Worm (Caenorhabditis elegans) whole organism, L4/young adult: ENCODE results near the gene H01G02.4.

Experiments
- W03F9.2 ChIP-seq: fragments of 150-350 bp; optimal IDR thresholded peaks from 2 replicates; lab custom pipeline; 2014; ENCODE audit warnings: missing biosample characterization, missing genetic modification characterization
- dao-5 ChIP-seq: sonication (generic microtip); optimal IDR thresholded peaks from 2 replicates; lab custom pipeline; 2016; ENCODE audit warnings: missing genotype, missing genetic modification characterization, moderate library complexity, missing compliant biosample characterization
- him-1 ChIP-seq: sonication (generic microtip); optimal IDR thresholded peaks from 2 replicates; lab custom pipeline; 2016; ENCODE audit warnings: missing genotype, missing genetic modification reagents, missing genetic modification characterization, missing compliant biosample characterization

H01G02.4 gene

DNA sequence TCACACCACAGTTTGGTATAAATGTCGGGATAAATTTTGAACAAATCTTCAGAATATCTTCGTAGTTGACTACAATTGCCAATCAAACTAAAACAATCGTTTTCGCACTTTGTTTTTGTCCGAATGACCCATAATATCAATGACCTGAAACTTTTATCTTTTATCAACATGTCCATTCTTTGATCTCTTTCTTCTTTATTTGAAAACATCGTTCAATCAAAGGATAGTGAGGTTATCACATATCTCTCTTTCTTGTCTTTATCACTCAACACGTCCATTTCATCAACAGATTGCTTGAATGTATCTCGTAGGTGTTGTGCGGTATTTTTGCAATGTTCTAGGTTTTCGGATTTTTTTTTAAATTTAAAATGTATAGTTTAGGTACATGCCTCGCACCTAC, 6.1 kb upstream of the H01G02.4 start:
- TF ChIP-seq him-1 (tag; lab: Kevin White, UChicago) (no peak), W03F9.2 (tag; lab: Kevin White, UChicago) (no peak), dao-5 (tag; lab: Kevin White, UChicago) (no peak)

DNA sequence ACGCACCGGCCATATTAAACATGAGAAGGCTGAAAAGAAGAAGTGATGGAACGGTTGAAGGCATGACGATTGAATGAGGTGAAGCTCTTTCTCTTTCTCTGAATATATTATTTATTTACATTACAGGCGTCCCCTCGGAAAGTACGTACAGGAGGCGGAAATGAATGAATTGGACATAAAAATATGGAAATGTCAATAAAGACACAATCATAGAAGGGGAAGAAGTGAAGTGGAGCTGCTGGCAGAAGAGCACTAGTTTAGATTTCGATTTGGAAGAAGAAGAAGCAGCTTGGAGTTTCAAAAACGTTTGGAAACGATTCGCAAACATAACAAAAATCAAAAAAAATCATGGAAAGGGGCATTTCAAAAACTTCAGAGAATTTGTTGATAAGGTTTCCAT, 1.1 kb upstream of the H01G02.4 start, which contains the start of gene H01G02.1:
TSS of gene H01G02.1 (minus strand) at position 101 of the 400 bp plus-strand sequence.
- TF ChIP-seq dao-5 (tag; lab: Kevin White, UChicago) (no peak), W03F9.2 (tag; lab: Kevin White, UChicago) (no peak), him-1 (tag; lab: Kevin White, UChicago) (no peak)

DNA sequence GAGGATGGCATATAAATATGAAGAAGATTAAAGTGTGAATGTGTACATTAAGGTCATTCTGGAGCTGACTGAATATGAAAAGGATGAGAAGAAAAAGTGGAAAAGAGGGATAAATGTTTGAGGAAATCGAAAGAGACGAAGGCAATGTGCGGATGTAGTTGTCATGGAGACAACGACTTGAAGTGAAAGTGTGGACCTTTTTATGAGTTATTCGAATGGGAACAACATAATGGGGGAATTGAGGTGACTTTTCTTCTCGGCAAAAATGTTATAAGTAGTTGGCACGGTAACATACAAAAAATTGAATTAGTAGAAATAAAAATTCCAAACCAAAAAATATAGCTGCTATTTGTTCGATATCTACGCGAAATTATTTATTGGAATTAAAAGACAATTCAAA, 1.9 kb downstream of the H01G02.4 start, which contains the start of gene dyf-18:
TSS of gene dyf-18 (minus strand) at position 101 of the 400 bp plus-strand sequence.
- TF ChIP-seq dao-5 (tag; lab: Kevin White, UChicago), result no peak
- TF ChIP-seq W03F9.2 (tag; lab: Kevin White, UChicago), result no peak
- TF ChIP-seq him-1 (tag; lab: Kevin White, UChicago), result no peak

DNA sequence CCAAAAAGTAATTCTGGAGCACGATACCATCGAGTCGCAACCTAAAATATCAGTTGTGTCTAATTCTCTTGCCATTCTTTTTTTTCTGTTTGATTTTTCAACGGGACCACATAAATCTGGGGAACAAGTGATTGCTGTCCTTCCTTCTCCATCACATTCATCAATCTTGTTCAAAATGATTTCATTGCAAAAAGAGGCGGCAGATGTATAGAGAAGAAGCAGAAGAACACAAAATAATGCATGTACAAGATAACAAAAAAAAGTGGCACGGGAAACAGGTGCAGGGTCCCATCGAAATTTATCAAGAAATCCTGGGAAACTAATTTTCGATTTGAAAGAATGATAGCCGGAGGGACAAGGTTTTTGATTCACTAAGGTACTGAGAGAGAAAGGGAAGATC, 3.7 kb downstream of the H01G02.4 start:
- no peak for TF ChIP-seq W03F9.2 (tag; lab: Kevin White, UChicago)
- no peak for TF ChIP-seq him-1 (tag; lab: Kevin White, UChicago)
- no peak for TF ChIP-seq dao-5 (tag; lab: Kevin White, UChicago)

DNA sequence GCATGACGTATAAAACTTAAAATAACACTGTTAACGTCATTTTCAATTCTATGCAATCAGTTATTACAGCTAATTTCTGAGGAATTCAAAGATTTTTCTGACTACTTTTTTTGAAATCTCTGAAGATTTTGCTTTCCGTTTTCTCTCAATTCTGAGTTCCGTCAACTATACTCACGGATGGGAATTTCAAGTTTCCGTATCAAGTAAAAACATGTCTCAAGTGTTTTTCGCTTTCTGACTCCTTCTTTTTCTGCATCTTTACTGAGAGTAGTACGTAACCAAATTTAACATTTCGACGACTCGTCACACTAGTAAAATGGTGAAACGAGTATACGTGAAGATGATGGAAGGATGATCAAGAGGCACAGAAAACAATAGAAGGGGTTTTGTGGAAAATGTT, 6.1 kb downstream of the H01G02.4 start:
- no peak for TF ChIP-seq him-1 (tag; lab: Kevin White, UChicago)
- TF ChIP-seq dao-5 (tag; lab: Kevin White, UChicago), result no peak
- no peak for TF ChIP-seq W03F9.2 (tag; lab: Kevin White, UChicago)

DNA sequence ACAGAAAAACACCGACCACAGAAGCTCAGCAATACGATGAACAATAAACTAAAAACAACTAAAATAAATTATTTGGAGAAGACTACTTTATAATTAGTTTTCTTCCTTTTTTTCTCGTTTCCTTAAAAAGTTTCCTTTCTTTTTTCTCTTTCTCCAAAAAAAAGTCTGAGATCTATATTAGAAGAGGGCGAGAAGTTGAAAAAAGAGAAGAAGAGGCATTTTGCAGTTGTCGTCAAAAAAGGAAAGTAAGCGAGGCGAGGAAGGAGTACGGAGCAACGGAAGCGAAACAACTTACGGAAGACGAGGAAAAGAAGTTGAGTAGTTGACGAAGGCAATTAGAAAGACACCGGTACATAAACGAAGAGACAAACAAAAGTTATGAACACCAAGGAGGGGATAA, 7.0 kb downstream of the H01G02.4 start:
- no peak for TF ChIP-seq W03F9.2 (tag; lab: Kevin White, UChicago)
- no peak for TF ChIP-seq dao-5 (tag; lab: Kevin White, UChicago)
- no peak for TF ChIP-seq him-1 (tag; lab: Kevin White, UChicago)

DNA sequence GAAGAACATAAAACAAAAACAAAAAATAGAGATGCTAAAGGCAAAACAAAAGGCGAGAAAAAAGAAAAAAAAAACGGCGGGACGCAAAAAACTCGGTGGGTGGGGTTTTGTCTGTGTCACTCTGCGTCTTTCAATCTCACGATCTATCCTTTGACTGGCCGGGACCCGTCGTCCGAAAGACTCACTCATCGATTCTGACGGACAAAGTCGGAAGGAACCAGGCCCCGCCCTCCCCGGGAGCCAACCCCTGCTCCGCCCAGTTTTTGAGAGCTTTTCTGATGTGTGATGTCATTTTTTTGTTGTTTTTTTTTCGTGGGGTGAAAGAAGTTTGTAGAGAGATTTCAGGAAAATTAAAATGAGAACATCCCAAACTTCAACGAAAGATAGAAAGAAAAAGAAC, 9.8 kb downstream of the H01G02.4 start:
- peak; percentile 46 for TF ChIP-seq him-1 (tag; lab: Kevin White, UChicago)
- no peak for TF ChIP-seq dao-5 (tag; lab: Kevin White, UChicago)

DNA sequence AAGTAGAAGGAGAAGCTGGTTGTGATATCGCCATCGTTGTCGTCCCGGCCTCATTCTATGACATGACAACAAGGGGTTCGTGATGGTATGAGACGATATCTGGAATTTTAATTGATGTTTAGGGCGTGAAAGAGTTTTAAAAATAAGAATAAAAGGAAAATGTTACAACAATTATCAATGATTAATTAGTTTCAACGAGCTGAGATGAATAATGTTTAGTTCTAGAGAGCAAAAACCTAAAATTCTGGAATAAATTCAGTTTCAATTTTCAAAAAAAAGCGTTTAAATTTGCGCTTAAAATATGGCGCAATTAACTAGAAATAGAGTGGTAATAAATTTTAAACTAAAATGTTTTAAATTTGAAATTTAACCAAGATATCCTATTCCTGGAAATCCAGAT, 10.4 kb downstream of the H01G02.4 start, which contains the start of gene H01G02.3:
TSS of gene H01G02.3 (minus strand) at position 101 of the 400 bp plus-strand sequence.
- no peak for TF ChIP-seq dao-5 (tag; lab: Kevin White, UChicago)
- no peak for TF ChIP-seq him-1 (tag; lab: Kevin White, UChicago)
- TF ChIP-seq W03F9.2 (tag; lab: Kevin White, UChicago), result no peak

DNA sequence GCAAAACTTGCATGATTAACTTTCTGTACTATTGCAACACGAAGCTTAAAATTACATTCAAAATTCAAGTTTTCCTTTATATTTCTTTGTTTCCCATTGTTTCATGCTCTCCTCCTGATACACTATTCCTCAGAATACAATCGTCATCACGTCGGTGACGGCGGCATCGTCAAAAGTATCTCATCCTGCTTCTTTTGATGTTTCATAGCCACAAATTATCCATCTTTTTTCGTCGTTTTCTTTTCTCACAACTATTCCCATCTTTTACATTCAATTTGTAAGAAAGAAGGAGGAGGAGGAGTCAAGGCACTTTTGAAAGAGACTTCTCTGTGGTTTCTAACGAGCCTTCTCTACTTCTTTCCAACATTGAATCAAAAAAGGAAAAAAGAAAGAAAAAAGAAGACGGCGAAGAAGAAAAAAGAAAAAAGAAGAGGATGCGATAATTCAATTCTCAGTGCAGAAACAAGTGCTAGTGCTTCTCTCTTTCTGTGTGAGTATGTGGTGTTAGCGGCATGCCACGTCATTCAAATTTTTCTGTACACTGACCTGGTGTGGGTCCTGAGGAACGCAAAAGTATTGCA, 14.5 kb downstream of the H01G02.4 start:
- no peak for TF ChIP-seq W03F9.2 (tag; lab: Kevin White, UChicago)
- TF ChIP-seq him-1 (tag; lab: Kevin White, UChicago), result no peak
- TF ChIP-seq dao-5 (tag; lab: Kevin White, UChicago), result no peak

DNA sequence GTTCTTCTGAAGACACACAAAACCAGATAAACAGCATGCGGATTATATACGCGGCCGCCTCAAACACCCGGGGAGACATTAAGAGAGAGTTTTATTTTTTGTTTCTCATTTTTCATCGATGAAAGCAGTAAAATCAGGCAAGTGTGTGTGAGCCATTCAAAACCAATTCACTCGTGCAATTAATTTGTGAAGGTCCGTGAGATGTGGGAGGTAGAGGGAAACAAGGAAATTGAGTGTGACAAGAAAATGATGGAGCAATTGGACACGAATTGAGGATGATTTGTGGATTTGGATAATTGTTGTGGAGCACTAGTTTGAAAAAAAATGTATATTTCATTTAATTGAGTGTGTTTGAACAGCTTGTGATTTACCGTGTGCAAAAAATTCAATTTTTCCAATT, 15.2 kb downstream of the H01G02.4 start:
- no peak for TF ChIP-seq dao-5 (tag; lab: Kevin White, UChicago)
- TF ChIP-seq W03F9.2 (tag; lab: Kevin White, UChicago), result no peak
- no peak for TF ChIP-seq him-1 (tag; lab: Kevin White, UChicago)

DNA sequence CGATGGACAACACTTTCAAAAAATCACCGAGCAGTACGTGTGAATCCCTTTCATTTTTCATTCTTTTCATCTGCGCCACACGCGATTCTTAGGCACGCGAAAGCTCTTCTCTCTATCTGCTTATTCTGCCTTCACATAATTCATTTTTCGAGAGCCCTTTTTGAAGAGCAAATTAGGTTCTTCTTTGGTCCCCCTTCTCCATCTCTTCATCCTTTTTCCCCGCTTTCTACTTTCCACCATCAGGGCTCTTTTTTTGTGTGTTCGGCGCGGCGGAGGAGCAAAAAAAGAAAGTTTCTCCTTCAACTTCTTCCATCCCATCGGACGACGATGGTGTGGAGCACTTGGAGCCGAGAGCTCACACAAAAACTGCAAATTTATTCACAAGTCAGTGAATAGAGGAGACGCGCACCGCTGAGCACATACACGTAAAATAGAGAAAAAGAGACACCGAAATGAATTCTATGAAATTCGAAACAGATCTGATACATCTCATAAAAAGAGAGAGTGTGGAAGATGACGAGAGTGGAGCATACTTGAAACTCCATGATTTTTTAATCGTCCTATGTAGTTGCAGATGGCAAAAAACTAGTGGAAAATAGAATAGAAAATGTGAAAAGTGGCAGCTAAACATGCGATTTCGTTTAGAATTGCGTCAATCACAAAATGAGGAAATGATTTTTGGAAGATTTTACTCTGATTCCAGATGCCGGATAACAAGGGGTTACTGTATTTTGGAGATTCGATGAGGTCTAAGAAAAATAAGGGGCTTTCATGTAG, 17.7 kb downstream of the H01G02.4 start:
- TF ChIP-seq him-1 (tag; lab: Kevin White, UChicago) (peak; percentile 67), W03F9.2 (tag; lab: Kevin White, UChicago) (no peak)

DNA sequence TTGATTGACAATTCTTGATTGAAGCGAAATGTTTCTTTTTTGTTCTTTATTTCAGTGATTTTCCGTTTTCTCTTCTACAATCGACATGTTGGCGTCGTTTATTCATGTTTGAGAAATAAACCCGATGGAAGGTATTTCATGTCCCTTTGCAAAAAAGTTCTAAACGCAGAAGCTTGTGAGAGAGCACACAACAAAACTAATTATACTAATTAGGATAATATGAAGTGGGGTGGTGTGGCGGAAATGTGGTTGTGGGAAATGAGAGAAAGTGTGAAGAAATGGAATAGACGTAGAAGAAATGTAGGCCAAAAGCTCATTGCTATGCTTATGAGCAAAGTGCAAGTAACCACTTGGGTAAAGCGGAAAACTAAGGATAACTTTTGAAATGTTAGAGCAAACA, 20.1 kb downstream of the H01G02.4 start:
- no peak for TF ChIP-seq W03F9.2 (tag; lab: Kevin White, UChicago)
- TF ChIP-seq him-1 (tag; lab: Kevin White, UChicago), result no peak
- TF ChIP-seq dao-5 (tag; lab: Kevin White, UChicago), result no peak

DNA sequence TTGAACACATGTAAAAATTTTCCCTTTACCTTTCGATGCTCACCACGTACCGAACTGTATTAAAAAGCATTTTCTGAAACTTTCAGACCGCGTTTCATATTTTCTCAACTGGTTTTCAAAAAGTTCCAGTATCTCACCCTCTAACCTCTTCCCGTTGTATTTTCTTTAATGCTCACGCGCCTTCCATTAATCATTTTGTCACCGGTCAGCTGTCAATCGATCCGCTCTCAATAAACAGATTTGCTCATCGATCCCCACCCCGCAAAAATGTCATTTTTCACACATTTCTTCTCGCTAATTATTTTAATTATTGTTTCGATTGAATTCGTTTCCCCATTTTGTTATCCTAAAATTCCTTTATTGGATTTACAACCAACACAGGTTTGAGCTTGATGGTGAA, 23.9 kb downstream of the H01G02.4 start, which contains the start of gene lpr-2:
TSS of gene lpr-2 (plus strand) at position 189 of the 400 bp plus-strand sequence.
- TF ChIP-seq dao-5 (tag; lab: Kevin White, UChicago) (no peak), W03F9.2 (tag; lab: Kevin White, UChicago) (no peak), him-1 (tag; lab: Kevin White, UChicago) (no peak)
